Worm (Caenorhabditis elegans) whole organism, dauer: Measurements from ENCODE around the gene fan-1.

Source experiments
- unc-62 ChIP-seq: sonication (generic microtip); optimal IDR thresholded peaks from 2 replicates; lab custom pipeline; 2017; ENCODE audit warnings: missing biosample characterization, missing genetic modification reagents, missing genetic modification characterization

fan-1 gene

DNA sequence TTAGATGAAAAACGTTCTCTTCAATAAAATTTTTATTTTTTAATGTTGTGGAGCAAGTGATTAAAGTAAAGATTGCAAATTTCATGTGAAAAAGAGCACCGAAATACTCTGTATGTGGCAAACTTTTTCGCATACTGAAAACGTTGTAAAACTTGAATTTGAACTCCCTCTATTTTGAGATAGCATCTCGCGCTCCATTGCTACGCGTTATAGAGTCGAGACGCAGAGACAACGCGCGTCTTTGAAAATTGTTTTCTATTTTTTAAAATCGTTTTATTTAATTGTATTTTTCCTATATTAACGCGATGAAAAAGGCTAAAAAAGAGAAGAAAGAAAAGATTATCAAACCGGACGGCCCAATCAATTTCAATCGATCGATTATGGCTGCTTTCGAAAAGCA lies at the start of gene fan-1:
Gene fan-1 (plus strand): TSS at position 78 of the 400 bp plus-strand sequence.
- no peak for TF ChIP-seq unc-62 (GFP tag; lab: Kevin White, UChicago)

DNA sequence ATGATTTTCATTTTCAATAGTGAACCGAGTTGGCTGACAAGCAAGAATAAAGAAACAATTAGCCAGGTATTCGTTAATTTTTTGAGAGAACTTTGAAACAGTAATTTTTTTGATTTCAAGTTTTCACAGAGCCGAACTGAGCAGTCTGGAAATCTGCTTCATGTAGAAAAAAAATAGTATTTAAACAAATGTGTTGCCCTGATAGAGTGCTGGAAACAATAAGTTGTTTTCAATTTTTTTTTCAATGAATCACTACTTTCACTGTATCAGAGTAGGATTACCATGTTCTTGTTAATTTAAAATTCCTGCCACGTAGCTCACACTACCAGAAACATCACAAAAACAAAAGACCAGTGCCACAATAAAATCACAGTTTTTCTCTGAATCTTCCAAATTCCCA lies 48.1 kb upstream of the fan-1 start:
- no peak for TF ChIP-seq unc-62 (GFP tag; lab: Kevin White, UChicago)

DNA sequence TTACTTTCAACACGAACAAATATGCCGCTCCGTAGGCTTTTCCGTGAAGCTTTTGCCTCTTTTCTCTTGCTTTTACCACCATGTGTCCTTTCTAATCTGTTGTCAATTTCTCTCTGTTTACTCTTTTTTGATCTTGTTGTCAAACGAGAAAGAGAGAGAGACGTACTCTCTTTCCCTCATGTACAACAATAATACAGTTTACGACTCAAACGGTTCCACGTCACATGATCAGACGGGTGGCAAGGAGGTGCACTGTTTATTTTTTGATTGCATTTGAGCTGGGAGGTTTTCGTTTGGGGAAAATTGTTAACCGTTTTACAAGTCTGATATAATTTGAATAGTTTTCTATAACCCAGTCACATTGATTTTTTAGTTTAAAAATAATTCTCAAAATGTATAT lies 47.6 kb upstream of the fan-1 start:
- TF ChIP-seq unc-62 (GFP tag; lab: Kevin White, UChicago) = no peak

ce11 chrIV:6502725-6503124 lies 45.8 kb upstream of the fan-1 start:
- no peak for TF ChIP-seq unc-62 (GFP tag; lab: Kevin White, UChicago)

ce11 chrIV:6506424-6506823 lies 42.1 kb upstream of the fan-1 start, which contains the start of gene pqn-89:
Gene pqn-89 (plus strand): TSS chrIV:6506724.
- no peak for TF ChIP-seq unc-62 (GFP tag; lab: Kevin White, UChicago)

- TF ChIP-seq unc-62 (GFP tag; lab: Kevin White, UChicago) = no peak
Observed at ce11 chrIV:6511767-6512166, 36.7 kb upstream of the fan-1 start.

- no peak for TF ChIP-seq unc-62 (GFP tag; lab: Kevin White, UChicago)
Observed at ce11 chrIV:6514700-6515099, 33.8 kb upstream of the fan-1 start.

- no peak for TF ChIP-seq unc-62 (GFP tag; lab: Kevin White, UChicago)
Observed at ce11 chrIV:6517859-6518258, 30.6 kb upstream of the fan-1 start, which contains the start of gene C01G5.7. Gene C01G5.7 (plus strand): TSS chrIV:6518159.

ce11 chrIV:6519593-6519992 lies 28.9 kb upstream of the fan-1 start, which contains the start of gene C01G5.9:
Gene C01G5.9 (plus strand): TSS chrIV:6519893.
- TF ChIP-seq unc-62 (GFP tag; lab: Kevin White, UChicago) = no peak

ce11 chrIV:6522305-6522917 lies 26.1 kb upstream of the fan-1 start, which contains the start of gene ddi-1:
Gene ddi-1 (plus strand): TSS chrIV:6522867.
- TF ChIP-seq unc-62 (GFP tag; lab: Kevin White, UChicago) = no peak

- no peak for TF ChIP-seq unc-62 (GFP tag; lab: Kevin White, UChicago)
Observed at ce11 chrIV:6523773-6524172, 24.7 kb upstream of the fan-1 start.

DNA sequence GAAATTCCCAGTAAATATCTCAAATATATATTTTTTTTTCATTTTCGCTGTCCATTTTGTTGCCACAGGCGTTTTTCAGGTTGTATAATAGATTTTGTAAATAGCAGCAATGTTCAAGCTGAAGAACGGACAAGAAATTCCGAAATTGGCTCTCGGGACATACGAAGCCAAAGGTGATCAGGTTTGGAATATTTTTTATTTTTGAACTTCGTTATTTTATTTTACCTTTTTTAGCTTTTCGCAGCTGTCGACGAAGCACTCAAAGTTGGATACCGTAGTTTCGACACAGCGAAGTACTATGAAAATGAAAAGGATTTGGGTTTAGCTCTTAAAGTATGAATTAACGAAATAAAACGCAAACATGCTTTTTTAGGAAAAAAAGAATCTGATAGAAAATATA lies 24.0 kb upstream of the fan-1 start, which contains the start of gene C01G5.5:
Gene C01G5.5 (plus strand): TSS at position 80 of the 400 bp plus-strand sequence.
- no peak for TF ChIP-seq unc-62 (GFP tag; lab: Kevin White, UChicago)

DNA sequence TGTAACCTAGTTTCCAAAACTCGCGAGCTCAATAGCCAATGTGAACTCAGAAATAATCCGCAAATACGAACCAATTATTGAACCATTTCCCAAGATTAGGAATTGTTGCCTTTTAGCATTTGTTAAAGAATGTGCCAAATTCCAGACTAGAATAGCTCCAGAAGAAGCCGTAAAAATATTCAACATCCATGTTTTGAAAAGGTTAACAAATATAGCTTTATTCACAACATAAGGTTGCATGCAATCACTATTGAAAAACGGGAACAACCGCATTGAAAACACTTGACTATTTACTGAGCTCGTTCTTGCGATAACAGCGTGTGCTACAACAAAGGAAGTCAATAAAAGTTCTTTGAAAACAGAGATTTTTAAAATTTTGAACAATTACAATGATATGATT lies 22.0 kb upstream of the fan-1 start:
- TF ChIP-seq unc-62 (GFP tag; lab: Kevin White, UChicago) = no peak

DNA sequence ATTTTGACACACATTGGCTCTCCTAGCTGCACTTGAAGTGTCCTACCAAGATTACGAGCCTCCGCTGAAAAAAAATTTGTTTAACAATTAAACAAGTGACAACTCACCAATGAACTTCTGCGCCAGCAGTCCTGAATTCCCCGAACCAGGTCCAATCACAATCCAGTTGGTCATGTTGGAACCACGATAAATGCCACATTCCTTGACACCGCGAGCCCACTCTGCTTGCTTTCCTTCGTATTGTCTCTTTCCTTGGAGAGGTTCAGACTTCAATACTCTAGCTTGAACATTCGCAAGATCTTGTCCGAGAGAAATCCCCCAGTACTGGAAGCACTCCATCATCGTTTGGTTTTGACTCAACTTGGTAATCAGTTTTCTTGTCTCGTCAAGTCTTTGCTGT lies 20.3 kb upstream of the fan-1 start:
- TF ChIP-seq unc-62 (GFP tag; lab: Kevin White, UChicago) = no peak

DNA sequence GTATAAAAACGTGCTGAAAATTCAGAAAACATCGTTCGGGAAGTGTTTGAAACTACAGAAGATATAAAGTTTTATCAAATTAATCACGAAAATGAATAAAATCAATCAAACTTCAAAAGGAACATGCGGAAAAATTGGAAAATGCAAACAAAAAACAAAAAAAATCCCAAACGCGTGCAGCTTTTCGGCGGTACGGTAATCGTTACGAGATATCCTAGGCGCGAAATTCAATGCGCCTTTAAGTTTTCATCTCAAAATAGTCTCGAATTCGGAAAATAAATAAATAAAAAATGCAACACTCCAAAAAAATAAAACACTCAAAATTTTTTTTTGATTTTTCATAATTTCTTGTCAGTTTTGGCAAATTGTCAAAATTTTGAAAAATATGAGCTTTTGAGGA lies 18.7 kb upstream of the fan-1 start:
- no peak for TF ChIP-seq unc-62 (GFP tag; lab: Kevin White, UChicago)

DNA sequence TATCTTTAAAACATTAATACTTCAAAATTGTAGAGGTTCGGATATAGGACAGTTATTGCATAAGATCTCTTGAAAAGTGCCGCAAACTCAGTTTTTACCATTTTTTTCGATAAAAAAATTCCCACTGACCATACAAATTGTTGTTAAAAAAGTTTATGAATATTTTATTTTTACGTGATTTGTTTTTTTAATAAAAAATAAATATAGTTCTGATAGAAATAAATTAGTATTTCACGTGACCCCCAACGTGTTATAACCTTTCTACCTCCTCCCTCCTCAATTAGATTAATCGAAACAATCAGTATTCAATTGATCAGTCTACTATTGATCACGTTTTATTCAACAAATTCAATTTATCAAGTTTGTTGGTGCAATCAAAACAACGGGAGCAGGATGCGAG lies 17.0 kb upstream of the fan-1 start, which contains the start of gene C01G5.4:
Gene C01G5.4 (plus strand): TSS at position 301 of the 400 bp plus-strand sequence.
- no peak for TF ChIP-seq unc-62 (GFP tag; lab: Kevin White, UChicago)

DNA sequence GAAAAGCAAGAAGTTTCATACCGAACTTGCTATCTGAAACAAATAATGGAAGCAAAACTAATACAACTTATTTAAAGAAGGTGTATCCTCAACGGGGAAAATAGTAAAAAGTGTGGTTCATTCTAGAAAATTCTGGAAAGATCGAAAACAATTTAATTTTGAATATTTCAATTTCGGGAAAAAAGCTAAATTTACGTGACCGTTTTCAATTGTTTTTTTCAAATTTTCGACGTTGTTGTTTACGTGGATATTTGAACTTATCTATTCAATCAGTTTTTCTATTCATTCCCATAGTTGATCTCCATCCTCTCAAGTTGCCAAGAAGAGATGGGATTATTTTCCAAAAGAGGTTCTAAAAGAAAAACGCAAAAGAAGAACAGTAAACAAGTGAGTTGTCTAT lies 12.6 kb upstream of the fan-1 start, which contains the start of gene C01G5.3:
Gene C01G5.3 (plus strand): TSS at position 301 of the 400 bp plus-strand sequence.
- TF ChIP-seq unc-62 (GFP tag; lab: Kevin White, UChicago) = no peak
